Worm (Caenorhabditis elegans): Measurements from ENCODE around the gene rpl-9.

DNA sequence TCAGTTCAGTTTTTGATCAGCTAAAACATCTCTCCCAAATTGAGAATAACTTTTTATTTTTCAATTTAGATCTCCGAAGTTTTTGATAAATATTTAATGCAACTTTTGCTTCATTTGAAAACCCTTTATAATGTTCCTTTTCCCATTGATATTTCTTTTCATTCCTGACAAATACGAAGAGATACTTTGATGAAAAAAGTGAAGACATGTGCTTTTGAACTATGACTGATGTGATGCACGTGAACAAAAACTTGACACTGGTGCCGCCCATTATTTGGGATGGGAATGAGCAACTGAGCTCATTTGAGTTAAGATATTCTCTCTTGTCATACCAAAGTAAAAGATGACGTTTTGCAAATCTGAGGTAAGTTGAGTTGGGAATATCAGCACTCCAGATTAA, 43.6 kb upstream of the rpl-9 start, which contains the start of gene T04A6.1:
- TF ChIP-seq lin-32 (GFP tag; optimal IDR thresholded peaks at IDR 0.05): no peak
- no peak for TF ChIP-seq lin-13 (tag; optimal IDR thresholded peaks at IDR 0.05)
- no peak for TF ChIP-seq unc-62 (GFP tag; optimal IDR thresholded peaks at IDR 0.05)
- no peak for TF ChIP-seq mls-2 (tag; optimal IDR thresholded peaks at IDR 0.05)
- no peak for TF ChIP-seq lsy-2 (tag; optimal IDR thresholded peaks at IDR 0.05)
- TF ChIP-seq nhr-12 (tag; optimal IDR thresholded peaks at IDR 0.05): no peak
- TF ChIP-seq unc-39 (tag; optimal IDR thresholded peaks at IDR 0.05): no peak
- no peak for TF ChIP-seq nhr-76 (tag; optimal IDR thresholded peaks at IDR 0.05)
- no peak for TF ChIP-seq hlh-1 (tag; optimal IDR thresholded peaks at IDR 0.05)
- TF ChIP-seq pha-4 (tag; optimal IDR thresholded peaks at IDR 0.05): no peak

Data from whole organism, mixed stage, embryonic.